Fruit fly (Drosophila melanogaster) whole organism, embryonic: ENCODE results near the gene CG8419.

Experiments
- BEAF-32 ChIP-seq: fragments of 200-800 bp; sonication (Bioruptor generic); optimal IDR thresholded peaks from 3 replicates; lab custom pipeline; 2017; ENCODE audit warnings: missing biosample characterization, missing genetic modification characterization, mild to moderate bottlenecking, moderate library complexity, missing genetic modification reagents
- CG10959 ChIP-seq: fragments of 200-800 bp; sonication (Bioruptor generic); IDR thresholded peaks from 2 replicates; pipeline ENCODE4 v1.3.6; 2022; ENCODE audit warnings: missing biosample characterization, missing genetic modification characterization
- CG12071 ChIP-seq: fragments of 200-800 bp; sonication (Bioruptor generic); optimal IDR thresholded peaks from 3 replicates; lab custom pipeline; 2018; ENCODE audit warnings: missing biosample characterization, mild to moderate bottlenecking, missing genetic modification characterization
- CG12769 ChIP-seq: fragments of 200-800 bp; sonication (Bioruptor generic); optimal IDR thresholded peaks from 2 replicates; lab custom pipeline; 2019; ENCODE audit warnings: missing biosample characterization, mild to moderate bottlenecking, missing genetic modification characterization, moderate library complexity
- CG13775 ChIP-seq: fragments of 200-800 bp; sonication (Bioruptor generic); optimal IDR thresholded peaks from 3 replicates; lab custom pipeline; 2017; ENCODE audit warnings: missing biosample characterization, mild to moderate bottlenecking, missing genetic modification characterization
- CG14710 ChIP-seq: fragments of 200-800 bp; sonication (Bioruptor generic); optimal IDR thresholded peaks from 3 replicates; lab custom pipeline; 2019; ENCODE audit warnings: missing biosample characterization, mild to moderate bottlenecking, missing genetic modification characterization, moderate library complexity
- CG17912 ChIP-seq: fragments of 200-800 bp; sonication (Bioruptor generic); optimal IDR thresholded peaks from 2 replicates; lab custom pipeline; 2018; ENCODE audit warnings: missing biosample characterization, mild to moderate bottlenecking, missing genetic modification characterization
- CG18619 ChIP-seq: fragments of 200-800 bp; sonication (Bioruptor generic); optimal IDR thresholded peaks from 3 replicates; lab custom pipeline; 2017; ENCODE audit warnings: missing biosample characterization, mild to moderate bottlenecking, missing genetic modification characterization
- CG2129 ChIP-seq: fragments of 200-800 bp; sonication (Bioruptor generic); IDR thresholded peaks from 2 replicates; pipeline ENCODE4 v1.3.6; 2022; ENCODE audit warnings: missing biosample characterization, missing genetic modification characterization; ENCODE audit not compliant: partially characterized antibody
- CG2199 ChIP-seq: fragments of 200-800 bp; sonication (Bioruptor generic); IDR thresholded peaks from 3 replicates; pipeline ENCODE4 v1.3.6; 2022; ENCODE audit warnings: missing biosample characterization, missing genetic modification characterization
- CG2712 ChIP-seq: fragments of 200-800 bp; optimal IDR thresholded peaks from 3 replicates; lab custom pipeline; 2019; ENCODE audit warnings: missing biosample characterization, mild to moderate bottlenecking, missing genetic modification characterization, moderate library complexity
- CG30431 ChIP-seq: fragments of 200-800 bp; sonication (Bioruptor generic); optimal IDR thresholded peaks from 2 replicates; lab custom pipeline; 2017; ENCODE audit warnings: missing biosample characterization, missing genetic modification characterization
- CG31441 ChIP-seq: fragments of 200-800 bp; sonication (Bioruptor generic); IDR thresholded peaks from 2 replicates; pipeline ENCODE4 v1.3.6; 2022; ENCODE audit warnings: missing biosample characterization, missing genetic modification characterization
- CG5953 ChIP-seq: fragments of 200-800 bp; sonication (Bioruptor generic); IDR thresholded peaks from 2 replicates; pipeline ENCODE4 v1.3.6; 2022; ENCODE audit warnings: missing biosample characterization, missing genetic modification characterization
- CG7745 ChIP-seq: fragments of 200-800 bp; sonication (Bioruptor generic); optimal IDR thresholded peaks from 2 replicates; lab custom pipeline; 2018; ENCODE audit warnings: missing biosample characterization, mild to moderate bottlenecking, missing genetic modification characterization, moderate library complexity
- CG7987 ChIP-seq: fragments of 200-800 bp; sonication (Bioruptor generic); optimal IDR thresholded peaks from 2 replicates; lab custom pipeline; 2018; ENCODE audit warnings: missing biosample characterization, mild to moderate bottlenecking, missing genetic modification characterization, moderate library complexity
- CG8359 ChIP-seq: fragments of 200-800 bp; sonication (Bioruptor generic); optimal IDR thresholded peaks from 2 replicates; lab custom pipeline; 2017; ENCODE audit warnings: missing biosample characterization, mild to moderate bottlenecking, missing genetic modification characterization, borderline replicate concordance
- Dll ChIP-seq: fragments of 200-800 bp; sonication (Bioruptor generic); IDR thresholded peaks from 4 replicates; pipeline ENCODE4 v1.3.6; 2022; ENCODE audit warnings: missing biosample characterization, missing genetic modification characterization; ENCODE audit not compliant: partially characterized antibody
- Drgx ChIP-seq: fragments of 200-800 bp; sonication (Bioruptor generic); IDR thresholded peaks from 2 replicates; pipeline ENCODE4 v1.3.6; 2022; ENCODE audit warnings: missing biosample characterization, missing genetic modification characterization
- HmgD ChIP-seq: fragments of 200-800 bp; sonication (Bioruptor generic); optimal IDR thresholded peaks from 3 replicates; lab custom pipeline; 2016; ENCODE audit warnings: missing biosample characterization, missing genetic modification characterization
- Hmr ChIP-seq: fragments of 200-800 bp; sonication (Bioruptor generic); optimal IDR thresholded peaks from 3 replicates; lab custom pipeline; 2017; ENCODE audit warnings: mild to moderate bottlenecking, missing biosample characterization, missing genetic modification reagents, missing genetic modification characterization
- Hmx ChIP-seq: fragments of 200-800 bp; sonication (Bioruptor generic); optimal IDR thresholded peaks from 2 replicates; lab custom pipeline; 2016; ENCODE audit warnings: missing biosample characterization, missing genetic modification characterization
- Hr78 ChIP-seq, 2 experiments: fragments of 200-800 bp in 1 of 2; fragments of >200 bp in 1 of 2; sonication (Bioruptor generic) in 1 of 2; optimal IDR thresholded peaks; 2 replicates each; lab custom pipeline; 2017 to 2019; ENCODE audit warnings: missing biosample characterization in 2 of 2, missing genetic modification characterization in 2 of 2, mild to moderate bottlenecking in 1 of 2, moderate library complexity in 1 of 2
- Lhr ChIP-seq: fragments of 200-800 bp; sonication (Bioruptor generic); optimal IDR thresholded peaks from 3 replicates; lab custom pipeline; 2017; ENCODE audit warnings: mild to moderate bottlenecking, missing biosample characterization, missing genetic modification reagents, missing genetic modification characterization
- Med ChIP-seq: fragments of 200-800 bp; sonication (Bioruptor generic); peaks from one replicate; lab custom pipeline; 2016; ENCODE audit warnings: missing biosample characterization, missing genetic modification characterization, mild to moderate bottlenecking, inconsistent platforms, moderate library complexity
- Ssrp ChIP-seq: fragments of 200-800 bp; sonication (Bioruptor generic); optimal IDR thresholded peaks from 2 replicates; lab custom pipeline; 2018; ENCODE audit warnings: missing biosample characterization, mild to moderate bottlenecking, missing genetic modification characterization, moderate library complexity
- Stat92E ChIP-seq, 3 experiments: fragments of >200 bp in 2 of 3; fragments of 200-800 bp in 1 of 3; sonication (Bioruptor generic) in 1 of 3; optimal IDR thresholded peaks; 2 replicates each; lab custom pipeline; 2017 to 2019; ENCODE audit warnings: missing biosample characterization in 3 of 3, missing genetic modification characterization in 3 of 3, mild to moderate bottlenecking in 1 of 3, moderate library complexity in 1 of 3
- abd-A ChIP-seq: fragments of 200-800 bp; sonication (Bioruptor generic); optimal IDR thresholded peaks from 3 replicates; lab custom pipeline; 2019; ENCODE audit warnings: missing biosample characterization, mild to moderate bottlenecking, missing genetic modification characterization, moderate library complexity
- bowl ChIP-seq: fragments of 200-800 bp; sonication (Bioruptor generic); IDR thresholded peaks from 2 replicates; pipeline ENCODE4 v1.3.6; 2022; ENCODE audit warnings: missing biosample characterization, missing genetic modification characterization
- chif ChIP-seq, 2 experiments: fragments of 200-800 bp; sonication (Bioruptor generic); optimal IDR thresholded peaks; 3 replicates each; lab custom pipeline; 2016; ENCODE audit warnings: missing biosample characterization in 2 of 2, missing genetic modification characterization in 2 of 2
- ci ChIP-seq: fragments of 200-800 bp; sonication (Bioruptor generic); IDR thresholded peaks from 3 replicates; pipeline ENCODE4 v1.3.6; 2022; ENCODE audit warnings: missing biosample characterization, missing genetic modification characterization
- croc ChIP-seq: fragments of 200-800 bp; sonication (Bioruptor generic); conservative IDR thresholded peaks from 3 replicates; pipeline ENCODE4 v1.3.6; 2022; ENCODE audit warnings: missing biosample characterization, missing genetic modification characterization
- da ChIP-seq: fragments of 200-800 bp; sonication (Bioruptor generic); optimal IDR thresholded peaks from 2 replicates; lab custom pipeline; 2016; ENCODE audit warnings: missing biosample characterization, missing genetic modification characterization
- disco-r ChIP-seq: fragments of 200-800 bp; sonication (Bioruptor generic); optimal IDR thresholded peaks from 2 replicates; lab custom pipeline; 2016; ENCODE audit warnings: missing biosample characterization, missing genetic modification characterization
- dmrt11E ChIP-seq: fragments of 200-800 bp; sonication (Bioruptor generic); optimal IDR thresholded peaks from 3 replicates; lab custom pipeline; 2018; ENCODE audit warnings: missing biosample characterization, mild to moderate bottlenecking, missing genetic modification characterization, moderate library complexity
- fd102C ChIP-seq: fragments of 200-800 bp; sonication (Bioruptor generic); optimal IDR thresholded peaks from 2 replicates; lab custom pipeline; 2018; ENCODE audit warnings: missing biosample characterization, mild to moderate bottlenecking, missing genetic modification characterization, moderate library complexity
- kay ChIP-seq: fragments of 200-800 bp; sonication (Bioruptor generic); optimal IDR thresholded peaks from 2 replicates; lab custom pipeline; 2016; ENCODE audit warnings: missing biosample characterization, missing genetic modification characterization
- luna ChIP-seq: fragments of 200-800 bp; sonication (Bioruptor generic); optimal IDR thresholded peaks from 2 replicates; lab custom pipeline; 2016; ENCODE audit warnings: missing biosample characterization, missing genetic modification characterization
- nom ChIP-seq: fragments of 200-800 bp; sonication (Bioruptor generic); optimal IDR thresholded peaks from 2 replicates; lab custom pipeline; 2017; ENCODE audit warnings: missing biosample characterization, missing genetic modification characterization, mild to moderate bottlenecking, moderate library complexity, missing genetic modification reagents
- onecut ChIP-seq: fragments of 200-800 bp; sonication (Bioruptor generic); IDR thresholded peaks from 2 replicates; pipeline ENCODE4 v1.3.6; 2022; ENCODE audit warnings: missing biosample characterization, missing genetic modification characterization
- org-1 ChIP-seq: fragments of 200-800 bp; sonication (Bioruptor generic); optimal IDR thresholded peaks from 2 replicates; lab custom pipeline; 2017; ENCODE audit warnings: missing biosample characterization, missing genetic modification characterization
- p53 ChIP-seq: fragments of 200-800 bp; sonication (Bioruptor generic); optimal IDR thresholded peaks from 2 replicates; lab custom pipeline; 2016; ENCODE audit warnings: missing biosample characterization, missing genetic modification characterization
- ranshi ChIP-seq: fragments of 200-800 bp; sonication (Bioruptor generic); IDR thresholded peaks from 2 replicates; pipeline ENCODE4 v1.3.6; 2022; ENCODE audit warnings: missing biosample characterization, missing genetic modification characterization
- sens ChIP-seq: fragments of 200-800 bp; sonication (Bioruptor generic); peaks from one replicate; lab custom pipeline; 2016; ENCODE audit warnings: missing biosample characterization, missing genetic modification characterization
- sens-2 ChIP-seq: fragments of 200-800 bp; sonication (Bioruptor generic); IDR thresholded peaks from 2 replicates; pipeline ENCODE4 v1.3.6; 2022; ENCODE audit warnings: missing biosample characterization, missing genetic modification characterization
- slp2 ChIP-seq: fragments of 200-800 bp; sonication (Bioruptor generic); optimal IDR thresholded peaks from 2 replicates; lab custom pipeline; 2016; ENCODE audit warnings: missing biosample characterization, missing genetic modification characterization
- sr ChIP-seq: fragments of 200-800 bp; sonication (Bioruptor generic); IDR thresholded peaks from 3 replicates; pipeline ENCODE4 v1.3.6; 2022; ENCODE audit warnings: missing biosample characterization, missing genetic modification characterization
- tio ChIP-seq: fragments of 200-800 bp; sonication (Bioruptor generic); optimal IDR thresholded peaks from 2 replicates; lab custom pipeline; 2017; ENCODE audit warnings: missing biosample characterization, missing genetic modification characterization, inconsistent platforms
- vfl ChIP-seq: fragments of 200-800 bp; sonication (Bioruptor generic); optimal IDR thresholded peaks from 2 replicates; lab custom pipeline; 2016; ENCODE audit warnings: missing biosample characterization, missing genetic modification characterization
- wek ChIP-seq: fragments of 200-800 bp; sonication (Bioruptor generic); optimal IDR thresholded peaks from 3 replicates; lab custom pipeline; 2018; ENCODE audit warnings: missing biosample characterization, mild to moderate bottlenecking, missing genetic modification characterization, moderate library complexity

CG8419 gene

DNA sequence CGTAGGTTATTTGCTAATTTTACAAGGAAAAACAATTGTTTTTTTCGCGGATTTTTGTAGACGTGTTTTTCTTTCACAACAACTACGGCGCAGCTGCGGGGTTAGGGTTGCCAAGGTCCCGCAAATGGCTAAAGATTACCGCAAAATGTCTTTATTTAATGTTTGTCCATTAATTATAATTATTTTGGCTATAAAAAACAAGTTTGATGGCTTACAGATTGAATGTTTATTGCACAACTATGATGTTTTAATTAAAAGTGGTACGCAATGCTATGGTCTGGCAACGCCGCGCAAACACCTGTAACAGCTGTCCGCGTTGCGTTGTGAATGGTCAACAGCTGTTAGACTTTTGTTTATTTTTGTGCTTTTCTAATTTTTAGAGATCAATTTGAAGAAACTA lies 49.3 kb upstream of the CG8419 start (continued):
- peak; percentile 51 for TF ChIP-seq abd-A (tag; lab: Kevin White, UChicago)
- TF ChIP-seq CG17912, result no peak
- TF ChIP-seq disco-r (GFP tag; lab: Kevin White, UChicago), result no peak
- peak; percentile 20 for TF ChIP-seq luna
- peak; percentile 77 for TF ChIP-seq CG14710 (tag; lab: Kevin White, UChicago)
- no peak for TF ChIP-seq sr (GFP tag; lab: Robert Waterston, UW)
- no peak for TF ChIP-seq org-1 (GFP tag; lab: Kevin White, UChicago)
- TF ChIP-seq Hr78 (GFP tag; optimal IDR thresholded peaks at IDR 0.05; lab: Kevin White, UChicago), result no peak
- TF ChIP-seq Hmx (GFP tag; lab: Kevin White, UChicago), result peak; percentile 28
- peak; percentile 36 for TF ChIP-seq slp2 (GFP tag; lab: Kevin White, UChicago)
- peak; percentile 3 for TF ChIP-seq fd102C (GFP tag; lab: Kevin White, UChicago)
- TF ChIP-seq Ssrp (tag; lab: Kevin White, UChicago), result peak; percentile 42
- TF ChIP-seq CG10959 (GFP tag; lab: Robert Waterston, UW), result no peak
- TF ChIP-seq p53 (GFP tag; lab: Kevin White, UChicago), result peak; percentile 43
- TF ChIP-seq CG7987 (GFP tag; lab: Kevin White, UChicago), result peak; percentile 42
- TF ChIP-seq CG31441 (GFP tag; lab: Robert Waterston, UW), result peak; percentile 70
- TF ChIP-seq Dll (GFP tag; lab: Robert Waterston, UW), result 0 out of 4 replicates have a peak, but pooled peaks have one; percentile 51
- TF ChIP-seq ranshi (GFP tag; lab: Robert Waterston, UW), result 0 out of 2 replicates have a peak, but pooled peaks have one; percentile 29
- peak; percentile 55; the same call in 1 of the 3 replicates for TF ChIP-seq CG2199
- TF ChIP-seq HmgD, result peak; percentile 9
- peak; percentile 39 for TF ChIP-seq kay (GFP tag; lab: Kevin White, UChicago)
- TF ChIP-seq Stat92E (GFP tag; optimal IDR thresholded peaks at IDR 0.05; lab: Kevin White, UChicago), result no peak
- TF ChIP-seq Lhr (GFP tag; lab: Kevin White, UChicago), result peak; percentile 19
- TF ChIP-seq ci (GFP tag; lab: Robert Waterston, UW), result peak; percentile 80; the same call in 2 of the 3 replicates
- peak; percentile 38 to 72 for TF ChIP-seq chif (GFP tag; optimal IDR thresholded peaks at IDR 0.05; lab: Kevin White, UChicago)
- TF ChIP-seq tio (GFP tag; lab: Kevin White, UChicago), result peak; percentile 39
- peak; percentile 9 for TF ChIP-seq CG12071 (GFP tag; lab: Kevin White, UChicago)
- TF ChIP-seq dmrt11E (tag; lab: Kevin White, UChicago), result peak; percentile 38
- TF ChIP-seq CG8359 (GFP tag; lab: Kevin White, UChicago), result no peak
- no peak for TF ChIP-seq sens-2 (GFP tag; lab: Robert Waterston, UW)
- peak; percentile 74 for TF ChIP-seq da (GFP tag; lab: Kevin White, UChicago)
- peak; percentile 59 for TF ChIP-seq vfl
- TF ChIP-seq nom (GFP tag; lab: Kevin White, UChicago), result peak; percentile 4
- peak; percentile 43 for TF ChIP-seq BEAF-32 (GFP tag; lab: Kevin White, UChicago)
- peak; percentile 94 for TF ChIP-seq sens (GFP tag; lab: Kevin White, UChicago)
- peak; percentile 41; the same call in 2 of the 3 replicates for TF ChIP-seq croc (GFP tag; lab: Robert Waterston, UW)
- peak; percentile 70 for TF ChIP-seq Drgx
- peak; percentile 75 for TF ChIP-seq CG12769 (tag; lab: Kevin White, UChicago)
- no peak for TF ChIP-seq CG7745 (tag; lab: Kevin White, UChicago)
- TF ChIP-seq CG2129, result no peak
- TF ChIP-seq Hmr (GFP tag; lab: Kevin White, UChicago), result peak; percentile 74
- TF ChIP-seq bowl (GFP tag; lab: Robert Waterston, UW), result no peak
- no peak for TF ChIP-seq onecut (GFP tag; lab: Robert Waterston, UW)
- TF ChIP-seq CG13775 (GFP tag; lab: Kevin White, UChicago), result peak; percentile 73
- peak; percentile 16 for TF ChIP-seq CG30431 (GFP tag; lab: Kevin White, UChicago)
- peak; percentile 98 for TF ChIP-seq Med (GFP tag; lab: Kevin White, UChicago)
- TF ChIP-seq CG2712 (tag; lab: Kevin White, UChicago), result peak; percentile 75
- no peak for TF ChIP-seq wek (GFP tag; lab: Kevin White, UChicago)
- TF ChIP-seq CG18619 (GFP tag; lab: Kevin White, UChicago), result peak; percentile 42
- TF ChIP-seq CG5953 (GFP tag; lab: Robert Waterston, UW), result no peak
